Fruit fly (Drosophila melanogaster): ENCODE results near the gene CG43348.

Gene CG43348

DNA sequence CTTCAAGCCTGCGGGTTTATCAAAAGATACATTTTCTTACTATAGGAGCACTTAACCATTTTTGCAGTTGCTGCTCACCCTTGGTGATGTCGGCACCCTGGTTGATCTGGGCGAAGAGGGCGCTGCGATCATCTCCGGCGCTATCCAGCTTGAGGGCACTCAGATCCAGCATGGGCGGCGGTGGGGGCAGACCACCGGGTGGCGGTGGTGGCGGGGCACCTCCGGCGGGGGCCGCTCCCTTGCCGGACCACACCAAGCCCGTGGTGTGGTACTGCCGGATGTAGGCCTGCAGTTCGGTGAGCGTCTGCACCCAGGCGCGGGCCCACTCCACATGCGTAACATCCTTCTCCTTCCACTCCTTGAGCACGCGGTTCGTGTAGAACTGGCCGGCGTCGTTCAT, 46.5 kb upstream of the CG43348 start:
- no peak for TF ChIP-seq CG6765 (GFP tag; optimal IDR thresholded peaks at IDR 0.05)
- TF ChIP-seq Hr39 (optimal IDR thresholded peaks at IDR 0.05) = peak; percentile 83

DNA sequence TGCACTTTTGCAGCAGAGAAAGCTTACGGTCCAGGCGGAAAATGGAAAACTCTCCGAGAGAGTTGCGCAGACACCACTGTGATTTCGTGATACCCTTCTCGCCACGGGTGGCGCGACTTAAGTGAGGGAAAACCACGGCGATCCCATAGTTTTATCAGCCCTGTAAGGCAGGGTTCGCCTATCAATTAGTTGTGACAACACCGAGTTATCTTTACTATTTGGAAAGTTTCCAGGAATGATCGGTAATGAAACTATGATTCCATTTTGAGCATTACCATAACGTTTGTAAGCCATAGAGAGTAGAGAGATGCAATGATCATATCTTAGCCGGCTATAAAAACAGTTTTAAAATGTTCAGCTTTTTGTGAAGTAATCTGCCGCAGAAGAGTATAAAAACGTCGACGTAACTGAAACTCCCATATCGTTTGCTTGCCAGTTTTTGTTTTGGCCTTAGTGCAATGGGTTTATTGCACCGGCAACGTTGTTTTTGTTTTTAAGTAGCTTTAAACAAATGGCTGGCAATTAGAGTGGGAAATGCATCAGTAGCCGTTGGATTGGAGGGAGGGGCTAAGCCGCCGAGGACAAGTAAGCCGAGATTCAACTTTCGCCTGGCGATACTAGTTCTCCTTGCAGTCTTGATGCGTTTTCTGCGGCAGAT, 42.5 kb upstream of the CG43348 start:
- no peak for TF ChIP-seq CG11504 (tag; optimal IDR thresholded peaks at IDR 0.05)
- TF ChIP-seq prd (optimal IDR thresholded peaks at IDR 0.05) = no peak
- no peak for TF ChIP-seq prd (GFP tag; IDR thresholded peaks at IDR 0.05)
- TF ChIP-seq toy (GFP tag; IDR thresholded peaks at IDR 0.05) = no peak
- no peak for TF ChIP-seq pros (GFP tag; optimal IDR thresholded peaks at IDR 0.05)
- peak; percentile 47 for TF ChIP-seq sens (GFP tag)
- TF ChIP-seq CG15479 (GFP tag; optimal IDR thresholded peaks at IDR 0.05) = peak; percentile 3
- TF ChIP-seq CG6791 (GFP tag; IDR thresholded peaks at IDR 0.05; ENCODE audit: partially characterized antibody) = no peak
- no peak for TF ChIP-seq bowl (GFP tag; IDR thresholded peaks at IDR 0.05)
- TF ChIP-seq row (GFP tag; IDR thresholded peaks at IDR 0.05) = peak; percentile 41; the same call in 2 of the 3 replicates
- no peak for TF ChIP-seq Doc2 (GFP tag; IDR thresholded peaks at IDR 0.05)
- peak; percentile 5 for TF ChIP-seq Sox102F (GFP tag; optimal IDR thresholded peaks at IDR 0.05)
- TF ChIP-seq Abd-B (GFP tag; optimal IDR thresholded peaks at IDR 0.05) = no peak
- no peak for TF ChIP-seq luna (GFP tag; optimal IDR thresholded peaks at IDR 0.05)
- peak; percentile 25 for TF ChIP-seq CG1603 (tag; optimal IDR thresholded peaks at IDR 0.05)
- TF ChIP-seq PHDP (tag; optimal IDR thresholded peaks at IDR 0.05) = peak; percentile 20
- peak; percentile 91 for TF ChIP-seq D19A (tag; optimal IDR thresholded peaks at IDR 0.05)
- no peak for TF ChIP-seq her (GFP tag; optimal IDR thresholded peaks at IDR 0.05)
- TF ChIP-seq CG8924 (tag; optimal IDR thresholded peaks at IDR 0.05) = peak; percentile 14

DNA sequence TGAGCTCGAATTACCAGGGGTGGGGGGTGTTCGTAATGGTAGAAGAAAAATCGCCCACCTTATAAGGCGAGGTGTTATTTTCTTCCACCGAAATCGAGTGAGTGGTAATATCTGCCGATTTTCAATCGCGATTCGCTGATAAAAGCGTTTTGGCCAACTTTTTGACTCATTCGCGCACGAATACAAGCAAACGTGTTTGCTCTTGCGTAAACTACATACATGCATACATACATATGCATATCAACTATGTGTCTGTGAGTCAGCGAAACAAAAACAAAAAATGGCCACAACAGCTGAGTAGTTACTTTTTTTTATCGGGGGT, 41.9 kb upstream of the CG43348 start:
- TF ChIP-seq Lhr (GFP tag; optimal IDR thresholded peaks at IDR 0.05) = no peak
- TF ChIP-seq CG12299 (tag; optimal IDR thresholded peaks at IDR 0.05) = no peak
- peak; percentile 38 for TF ChIP-seq phol (tag; optimal IDR thresholded peaks at IDR 0.05)
- TF ChIP-seq grn (GFP tag; optimal IDR thresholded peaks at IDR 0.05) = peak; percentile 80
- TF ChIP-seq NK7.1 (GFP tag; optimal IDR thresholded peaks at IDR 0.05) = no peak
- TF ChIP-seq nerfin-1 (tag; optimal IDR thresholded peaks at IDR 0.05) = no peak
- TF ChIP-seq Neu2 (GFP tag; optimal IDR thresholded peaks at IDR 0.05; ENCODE audit: borderline replicate concordance) = no peak
- 0 out of 3 replicates have a peak, but pooled peaks have one; percentile 20 for TF ChIP-seq so (GFP tag; IDR thresholded peaks at IDR 0.05)
- TF ChIP-seq CG32772 (GFP tag; IDR thresholded peaks at IDR 0.05) = no peak
- TF ChIP-seq p53 (GFP tag; optimal IDR thresholded peaks at IDR 0.05) = peak; percentile 21
- TF ChIP-seq mirr (GFP tag; optimal IDR thresholded peaks at IDR 0.05) = peak; percentile 33
- TF ChIP-seq slbo (GFP tag; IDR thresholded peaks at IDR 0.05) = 0 out of 2 replicates have a peak, but pooled peaks have one; percentile 8
- no peak for TF ChIP-seq CG10147 (GFP tag; optimal IDR thresholded peaks at IDR 0.05)
- TF ChIP-seq pros (GFP tag; optimal IDR thresholded peaks at IDR 0.05) = peak; percentile 60
- peak; percentile 20 for TF ChIP-seq CG34376 (GFP tag; optimal IDR thresholded peaks at IDR 0.05)
- TF ChIP-seq exex (tag; optimal IDR thresholded peaks at IDR 0.05) = peak; percentile 64
- TF ChIP-seq z (GFP tag; IDR thresholded peaks at IDR 0.05) = peak; percentile 47; the same call in 1 of the 3 replicates
- peak; percentile 20 for TF ChIP-seq HmgZ (tag; optimal IDR thresholded peaks at IDR 0.05)
- peak in 1 of 2 experiments; percentile 92 for TF ChIP-seq Pdp1 (GFP tag; optimal IDR thresholded peaks at IDR 0.05)
- peak; percentile 60 for TF ChIP-seq sens (GFP tag)
- no peak for TF ChIP-seq CG12769 (tag; optimal IDR thresholded peaks at IDR 0.05)

All from whole organism, embryonic.